Worm (Caenorhabditis elegans): ENCODE results near the gene fipp-1.

ce11 chrV:4341208-4341607 is 30.4 kb upstream of the fipp-1 start, which contains the start of gene glrx-3:
- TF ChIP-seq aly-2 (tag; optimal IDR thresholded peaks at IDR 0.05) (no peak), ztf-11 (tag; optimal IDR thresholded peaks at IDR 0.05) (no peak), ces-1 (GFP tag; optimal IDR thresholded peaks at IDR 0.05) (no peak), egl-27 (tag; optimal IDR thresholded peaks at IDR 0.05) (no peak), ZK546.5 (tag; optimal IDR thresholded peaks at IDR 0.05) (no peak), nhr-237 (tag; optimal IDR thresholded peaks at IDR 0.05) (no peak), fkh-10 (GFP tag; optimal IDR thresholded peaks at IDR 0.05) (no peak), mdt-29 (GFP tag; IDR thresholded peaks at IDR 0.05) (no peak), aha-1 (tag) (no peak), unc-62 (GFP tag; optimal IDR thresholded peaks at IDR 0.05 in 1 of 2) (no peak), unc-62 (tag; optimal IDR thresholded peaks at IDR 0.05) (no peak)

Measured in whole organism, L4 larva.